Fruit fly (Drosophila melanogaster): Measurements from ENCODE around the gene fng.

The fng gene

dm6 chr3L:20922279-20922830 lies 27.0 kb downstream of the fng start (continued):
- TF ChIP-seq Bgb (GFP tag; IDR thresholded peaks at IDR 0.05; ENCODE audit: partially characterized antibody) (no peak), CG10979 (tag; optimal IDR thresholded peaks at IDR 0.05) (no peak), crp (GFP tag; optimal IDR thresholded peaks at IDR 0.05) (no peak), hbn (GFP tag; IDR thresholded peaks at IDR 0.05; ENCODE audit: partially characterized antibody) (no peak), tap (tag; optimal IDR thresholded peaks at IDR 0.05) (no peak), Hand (GFP tag; optimal IDR thresholded peaks at IDR 0.05) (no peak), slou (GFP tag; optimal IDR thresholded peaks at IDR 0.05) (no peak), lbe (GFP tag; optimal IDR thresholded peaks at IDR 0.05) (no peak), Neu2 (GFP tag; optimal IDR thresholded peaks at IDR 0.05; ENCODE audit: borderline replicate concordance) (no peak), CG11247 (GFP tag; IDR thresholded peaks at IDR 0.05) (no peak), CG13775 (GFP tag; optimal IDR thresholded peaks at IDR 0.05) (no peak), sisA (GFP tag; IDR thresholded peaks at IDR 0.05) (no peak), salm (tag; optimal IDR thresholded peaks at IDR 0.05) (peak; percentile 52), vnd (GFP tag; IDR thresholded peaks at IDR 0.05; ENCODE audit: partially characterized antibody) (peak; percentile 43; the same call in 1 of the 3 replicates), twi (tag; optimal IDR thresholded peaks at IDR 0.05) (peak; percentile 38), CG8924 (tag; optimal IDR thresholded peaks at IDR 0.05) (peak; percentile 22), CG43689 (GFP tag; IDR thresholded peaks at IDR 0.05) (no peak), CG15269 (tag; optimal IDR thresholded peaks at IDR 0.05) (peak; percentile 48), CG12155 (GFP tag; optimal IDR thresholded peaks at IDR 0.05) (no peak), CG1233 (GFP tag; optimal IDR thresholded peaks at IDR 0.05) (peak; percentile 37), CG30431 (GFP tag; optimal IDR thresholded peaks at IDR 0.05) (no peak), CG10366 (GFP tag; IDR thresholded peaks at IDR 0.05) (no peak), org-1 (GFP tag; optimal IDR thresholded peaks at IDR 0.05) (no peak), CG9932 (GFP tag; IDR thresholded peaks at IDR 0.05) (no peak), emc (GFP tag; optimal IDR thresholded peaks at IDR 0.05) (no peak), cato (GFP tag; optimal IDR thresholded peaks at IDR 0.05; ENCODE audit: borderline replicate concordance) (no peak), CG16863 (GFP tag; optimal IDR thresholded peaks at IDR 0.05) (no peak), CG15479 (GFP tag; optimal IDR thresholded peaks at IDR 0.05) (peak; percentile 100), CG18476 (GFP tag; optimal IDR thresholded peaks at IDR 0.05) (no peak), Dip3 (GFP tag; optimal IDR thresholded peaks at IDR 0.05) (no peak), CG6272 (GFP tag; IDR thresholded peaks at IDR 0.05) (no peak), dmrt99B (tag; optimal IDR thresholded peaks at IDR 0.05) (no peak), CG11504 (tag; optimal IDR thresholded peaks at IDR 0.05) (peak; percentile 7), CG4617 (GFP tag; optimal IDR thresholded peaks at IDR 0.05; ENCODE audit: borderline replicate concordance) (no peak), Hr51 (GFP tag; optimal IDR thresholded peaks at IDR 0.05) (no peak), Scr (GFP tag; IDR thresholded peaks at IDR 0.05; ENCODE audit: partially characterized antibody) (no peak), sob (GFP tag; IDR thresholded peaks at IDR 0.05) (no peak), CG18619 (GFP tag; optimal IDR thresholded peaks at IDR 0.05) (no peak), tio (GFP tag; optimal IDR thresholded peaks at IDR 0.05) (no peak), gcm (GFP tag; optimal IDR thresholded peaks at IDR 0.05) (peak; percentile 23), CG17385 (GFP tag; optimal IDR thresholded peaks at IDR 0.05) (no peak), dysf (GFP tag; IDR thresholded peaks at IDR 0.05) (no peak), ap (GFP tag; IDR thresholded peaks at IDR 0.05) (no peak), Atf-2 (GFP tag; optimal IDR thresholded peaks at IDR 0.05) (no peak), NfI (GFP tag; optimal IDR thresholded peaks at IDR 0.05) (no peak), fd96Cb (tag; optimal IDR thresholded peaks at IDR 0.05) (no peak), CG7745 (tag; optimal IDR thresholded peaks at IDR 0.05) (peak; percentile 36), gt (GFP tag; IDR thresholded peaks at IDR 0.05) (no peak), Atf6 (GFP tag; IDR thresholded peaks at IDR 0.05) (0 out of 2 replicates have a peak, but pooled peaks have one; percentile 19), danr (GFP tag; IDR thresholded peaks at IDR 0.05) (no peak)

Data from whole organism, embryonic.